Fruit fly (Drosophila melanogaster) whole organism, prepupa: ENCODE results near the gene RhoGAP19D.

Source experiments
- CG11294 ChIP-seq: fragments of 200-800 bp; sonication (Bioruptor generic); IDR thresholded peaks from 2 replicates; pipeline ENCODE4 v1.3.6; 2022; ENCODE audit warnings: missing biosample characterization, missing genetic modification characterization
- CG15336 ChIP-seq: fragments of 200-800 bp; sonication (Bioruptor generic); IDR thresholded peaks from 2 replicates; pipeline ENCODE4 v1.3.6; 2022; ENCODE audit warnings: missing biosample characterization, missing genetic modification characterization
- CG31627 ChIP-seq: fragments of 200-800 bp; sonication (Bioruptor generic); optimal IDR thresholded peaks from 3 replicates; lab custom pipeline; 2016; ENCODE audit warnings: missing biosample characterization, missing genetic modification characterization
- CG4318 ChIP-seq: fragments of 200-800 bp; sonication (Bioruptor generic); optimal IDR thresholded peaks from 3 replicates; lab custom pipeline; 2017; ENCODE audit warnings: missing biosample characterization, mild to moderate bottlenecking, missing genetic modification characterization
- CG8319 ChIP-seq: fragments of 200-800 bp; sonication (Bioruptor generic); optimal IDR thresholded peaks from 3 replicates; lab custom pipeline; 2016; ENCODE audit warnings: missing biosample characterization, missing genetic modification characterization
- Ets96B ChIP-seq: fragments of 200-800 bp; optimal IDR thresholded peaks from 2 replicates; lab custom pipeline; 2019; ENCODE audit warnings: missing biosample characterization, mild to moderate bottlenecking, missing genetic modification characterization, moderate library complexity
- pdm3 ChIP-seq: fragments of 200-800 bp; sonication (Bioruptor generic); optimal IDR thresholded peaks from 3 replicates; lab custom pipeline; 2016; ENCODE audit warnings: missing biosample characterization, missing genetic modification characterization
- topi ChIP-seq: fragments of 200-800 bp; sonication (Bioruptor generic); optimal IDR thresholded peaks from 3 replicates; lab custom pipeline; 2016; ENCODE audit warnings: missing biosample characterization, missing genetic modification characterization

DNA sequence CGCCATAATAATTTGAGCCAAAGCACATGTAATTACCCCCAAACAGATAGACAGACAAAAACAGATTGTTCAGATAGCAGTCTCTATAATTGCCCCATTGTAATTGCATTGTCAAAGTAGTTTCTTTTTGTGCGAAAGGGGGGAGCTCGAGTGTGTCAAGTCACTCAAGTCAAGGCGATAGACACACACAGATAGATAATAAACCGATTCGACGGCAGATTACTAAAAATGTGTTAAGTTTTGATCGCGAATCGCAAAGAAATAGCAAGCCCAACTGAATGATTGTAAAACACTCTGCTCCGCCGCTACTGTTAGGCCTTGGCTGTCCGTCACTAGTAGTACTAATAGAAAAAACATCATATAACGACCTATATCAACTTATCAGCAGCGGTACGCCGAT lies 17.8 kb downstream of the RhoGAP19D start:
- no peak for TF ChIP-seq pdm3 (GFP tag; lab: Kevin White, UChicago)
- TF ChIP-seq CG31627 (GFP tag; lab: Kevin White, UChicago) = no peak
- TF ChIP-seq topi (GFP tag; lab: Kevin White, UChicago) = no peak
- no peak for TF ChIP-seq CG15336
- TF ChIP-seq Ets96B = no peak
- no peak for TF ChIP-seq CG4318 (GFP tag; lab: Kevin White, UChicago)
- no peak for TF ChIP-seq CG11294 (GFP tag; lab: Robert Waterston, UW)
- no peak for TF ChIP-seq CG8319 (GFP tag; lab: Kevin White, UChicago)
